Fruit fly (Drosophila melanogaster) whole organism, embryonic: ENCODE measurements around the gene Rab19.

Experiments used
- Atf3 ChIP-seq: fragments of 200-800 bp; sonication (Bioruptor generic); optimal IDR thresholded peaks from 3 replicates; lab custom pipeline; 2016; ENCODE audit warnings: missing biosample characterization, missing genetic modification characterization
- BtbVII ChIP-seq: fragments of 200-800 bp; sonication (Bioruptor generic); optimal IDR thresholded peaks from 3 replicates; lab custom pipeline; 2017; ENCODE audit warnings: missing biosample characterization, mild to moderate bottlenecking, missing genetic modification characterization
- CG10543 ChIP-seq: fragments of 200-800 bp; sonication (Bioruptor generic); optimal IDR thresholded peaks from 3 replicates; lab custom pipeline; 2017; ENCODE audit warnings: missing biosample characterization, mild to moderate bottlenecking, missing genetic modification characterization, moderate library complexity
- CG10565 ChIP-seq: fragments of 200-800 bp; sonication (Bioruptor generic); optimal IDR thresholded peaks from 3 replicates; lab custom pipeline; 2016; ENCODE audit warnings: missing biosample characterization, mild to moderate bottlenecking, missing genetic modification characterization
- CG11085 ChIP-seq: fragments of 200-800 bp; sonication (Bioruptor generic); IDR thresholded peaks from 2 replicates; pipeline ENCODE4 v1.3.6; 2022; ENCODE audit warnings: missing biosample characterization, missing genetic modification characterization
- CG11695 ChIP-seq: fragments of 200-800 bp; sonication (Bioruptor generic); IDR thresholded peaks from 3 replicates; pipeline ENCODE4 v1.3.6; 2022; ENCODE audit warnings: missing biosample characterization, missing genetic modification characterization
- CG12219 ChIP-seq: fragments of 200-800 bp; sonication (Bioruptor generic); optimal IDR thresholded peaks from 3 replicates; lab custom pipeline; 2018; ENCODE audit warnings: missing biosample characterization, mild to moderate bottlenecking, missing genetic modification characterization
- CG12942 ChIP-seq: fragments of 200-800 bp; sonication (Bioruptor generic); optimal IDR thresholded peaks from 3 replicates; lab custom pipeline; 2016; ENCODE audit warnings: missing biosample characterization, missing genetic modification characterization
- CG13624 ChIP-seq: fragments of 200-800 bp; sonication (Bioruptor generic); optimal IDR thresholded peaks from 2 replicates; lab custom pipeline; 2016; ENCODE audit warnings: missing biosample characterization, missing genetic modification characterization
- CG1529 ChIP-seq: fragments of 200-800 bp; sonication (Bioruptor generic); optimal IDR thresholded peaks from 3 replicates; lab custom pipeline; 2018; ENCODE audit warnings: missing biosample characterization, missing genetic modification characterization
- CG16815 ChIP-seq: fragments of 200-800 bp; sonication (Bioruptor generic); optimal IDR thresholded peaks from 3 replicates; lab custom pipeline; 2017; ENCODE audit warnings: missing biosample characterization, mild to moderate bottlenecking, missing genetic modification characterization
- CG18764 ChIP-seq: fragments of 200-800 bp; sonication (Bioruptor generic); optimal IDR thresholded peaks from 3 replicates; lab custom pipeline; 2016; ENCODE audit warnings: missing biosample characterization, missing genetic modification characterization
- CG31224 ChIP-seq: fragments of 200-800 bp; sonication (Bioruptor generic); IDR thresholded peaks from 2 replicates; pipeline ENCODE4 v1.3.6; 2022; ENCODE audit warnings: missing biosample characterization, missing genetic modification characterization
- CG3281 ChIP-seq: fragments of 200-800 bp; sonication (Bioruptor generic); optimal IDR thresholded peaks from 3 replicates; lab custom pipeline; 2017; ENCODE audit warnings: missing biosample characterization, mild to moderate bottlenecking, missing genetic modification characterization
- CG33557 ChIP-seq: fragments of 200-800 bp; sonication (Bioruptor generic); optimal IDR thresholded peaks from 2 replicates; lab custom pipeline; 2019; ENCODE audit warnings: missing biosample characterization, mild to moderate bottlenecking, missing genetic modification characterization, moderate library complexity
- CG3838 ChIP-seq: fragments of 200-800 bp; sonication (Bioruptor generic); optimal IDR thresholded peaks from 3 replicates; lab custom pipeline; 2016; ENCODE audit warnings: missing biosample characterization, missing genetic modification characterization
- CG6272 ChIP-seq: fragments of 200-800 bp; sonication (Bioruptor generic); IDR thresholded peaks from 2 replicates; pipeline ENCODE4 v1.3.6; 2022; ENCODE audit warnings: missing biosample characterization, missing genetic modification characterization
- CG6689 ChIP-seq: fragments of 200-800 bp; sonication (Bioruptor generic); IDR thresholded peaks from 2 replicates; pipeline ENCODE4 v1.3.6; 2022; ENCODE audit warnings: missing biosample characterization, missing genetic modification characterization
- CG8388 ChIP-seq: fragments of 200-800 bp; sonication (Bioruptor generic); optimal IDR thresholded peaks from 2 replicates; lab custom pipeline; 2019; ENCODE audit warnings: missing biosample characterization, mild to moderate bottlenecking, missing genetic modification characterization, moderate library complexity
- CG9437 ChIP-seq: fragments of 200-800 bp; sonication (Bioruptor generic); optimal IDR thresholded peaks from 2 replicates; lab custom pipeline; 2018; ENCODE audit warnings: missing biosample characterization, mild to moderate bottlenecking, missing genetic modification characterization
- Dp ChIP-seq: fragments of 200-800 bp; sonication (Bioruptor generic); optimal IDR thresholded peaks from 2 replicates; lab custom pipeline; 2018; ENCODE audit warnings: missing biosample characterization, mild to moderate bottlenecking, missing genetic modification characterization, moderate library complexity
- Eip74EF ChIP-seq, 2 experiments: fragments of 200-800 bp in 1 of 2; fragments of >200 bp in 1 of 2; sonication (Bioruptor generic) in 1 of 2; optimal IDR thresholded peaks; 2 replicates each; lab custom pipeline; 2017 to 2019; ENCODE audit warnings: missing biosample characterization in 2 of 2, missing genetic modification characterization in 2 of 2, mild to moderate bottlenecking in 1 of 2, moderate library complexity in 1 of 2
- Fer1 ChIP-seq: fragments of 200-800 bp; sonication (Bioruptor generic); optimal IDR thresholded peaks from 2 replicates; lab custom pipeline; 2017; ENCODE audit warnings: missing biosample characterization, mild to moderate bottlenecking, missing genetic modification characterization
- Fer2 ChIP-seq: fragments of 200-800 bp; sonication (Bioruptor generic); optimal IDR thresholded peaks from 2 replicates; lab custom pipeline; 2018; ENCODE audit warnings: missing biosample characterization, mild to moderate bottlenecking, missing genetic modification characterization, moderate library complexity
- Fer3 ChIP-seq: fragments of 200-800 bp; sonication (Bioruptor generic); optimal IDR thresholded peaks from 2 replicates; lab custom pipeline; 2018; ENCODE audit warnings: missing biosample characterization, mild to moderate bottlenecking, missing genetic modification characterization, moderate library complexity
- HLH54F ChIP-seq: fragments of 200-800 bp; sonication (Bioruptor generic); optimal IDR thresholded peaks from 3 replicates; lab custom pipeline; 2016; ENCODE audit warnings: missing biosample characterization, missing genetic modification characterization
- Hr3 ChIP-seq: fragments of 200-800 bp; sonication (Bioruptor generic); optimal IDR thresholded peaks from 3 replicates; lab custom pipeline; 2016; ENCODE audit warnings: missing biosample characterization, missing genetic modification characterization
- Meics ChIP-seq: fragments of 200-800 bp; sonication (Bioruptor generic); optimal IDR thresholded peaks from 2 replicates; lab custom pipeline; 2017; ENCODE audit warnings: missing biosample characterization, mild to moderate bottlenecking, missing genetic modification characterization
- NC2α ChIP-seq: fragments of 200-800 bp; sonication (Bioruptor generic); optimal IDR thresholded peaks from 2 replicates; lab custom pipeline; 2016; ENCODE audit warnings: missing biosample characterization, missing genetic modification characterization
- NC2β ChIP-seq: fragments of 200-800 bp; sonication (Bioruptor generic); optimal IDR thresholded peaks from 2 replicates; lab custom pipeline; 2016; ENCODE audit warnings: missing biosample characterization, missing genetic modification characterization
- Ptx1 ChIP-seq: fragments of 200-800 bp; sonication (Bioruptor generic); IDR thresholded peaks from 2 replicates; pipeline ENCODE4 v1.3.6; 2022; ENCODE audit warnings: missing biosample characterization, missing genetic modification characterization
- Sox100B ChIP-seq: fragments of 200-800 bp; sonication (Bioruptor generic); optimal IDR thresholded peaks from 3 replicates; lab custom pipeline; 2018; ENCODE audit warnings: missing biosample characterization, mild to moderate bottlenecking, missing genetic modification characterization
- Trl ChIP-seq, 3 experiments: fragments of >200 bp in 2 of 3; fragments of 200-800 bp in 1 of 3; sonication (Bioruptor generic) in 1 of 3; optimal IDR thresholded peaks; 2 replicates in 1 of 3; 3 replicates in 2 of 3; lab custom pipeline; 2016 to 2017; ENCODE audit warnings: missing biosample characterization in 1 of 3, missing genetic modification characterization in 1 of 3
- Xbp1 ChIP-seq: fragments of 200-800 bp; sonication (Bioruptor generic); optimal IDR thresholded peaks from 3 replicates; lab custom pipeline; 2016; ENCODE audit warnings: missing biosample characterization, mild to moderate bottlenecking, missing genetic modification characterization
- Xrp1 ChIP-seq: fragments of 200-800 bp; sonication (Bioruptor generic); IDR thresholded peaks from 2 replicates; pipeline ENCODE4 v1.3.6; 2022; ENCODE audit warnings: missing biosample characterization, missing genetic modification characterization
- ap ChIP-seq: fragments of 200-800 bp; sonication (Bioruptor generic); IDR thresholded peaks from 2 replicates; pipeline ENCODE4 v1.3.6; 2022; ENCODE audit warnings: missing biosample characterization, missing genetic modification characterization
- ase ChIP-seq: fragments of 200-800 bp; sonication (Bioruptor generic); IDR thresholded peaks from 3 replicates; pipeline ENCODE4 v1.3.6; 2022; ENCODE audit warnings: missing biosample characterization, missing genetic modification characterization
- bcd ChIP-seq: fragments of 200-800 bp; sonication (Bioruptor generic); optimal IDR thresholded peaks from 2 replicates; lab custom pipeline; 2017; ENCODE audit warnings: missing biosample characterization, mild to moderate bottlenecking, missing genetic modification characterization
- ci ChIP-seq: fragments of 200-800 bp; sonication (Bioruptor generic); IDR thresholded peaks from 3 replicates; pipeline ENCODE4 v1.3.6; 2022; ENCODE audit warnings: missing biosample characterization, missing genetic modification characterization
- gce ChIP-seq: fragments of 200-800 bp; sonication (Bioruptor generic); IDR thresholded peaks from 3 replicates; pipeline ENCODE4 v1.3.6; 2022; ENCODE audit warnings: missing biosample characterization, missing genetic modification characterization
- ham ChIP-seq: fragments of 200-800 bp; sonication (Bioruptor generic); IDR thresholded peaks from 2 replicates; pipeline ENCODE4 v1.3.6; 2022; ENCODE audit warnings: missing biosample characterization, missing genetic modification characterization
- jigr1 ChIP-seq: fragments of 200-800 bp; sonication (Bioruptor generic); IDR thresholded peaks from 3 replicates; pipeline ENCODE4 v1.3.6; 2022; ENCODE audit warnings: missing biosample characterization, missing genetic modification characterization
- kay ChIP-seq: fragments of 200-800 bp; sonication (Bioruptor generic); optimal IDR thresholded peaks from 2 replicates; lab custom pipeline; 2016; ENCODE audit warnings: missing biosample characterization, missing genetic modification characterization
- lab ChIP-seq: fragments of 200-800 bp; sonication (Bioruptor generic); optimal IDR thresholded peaks from 3 replicates; lab custom pipeline; 2017; ENCODE audit warnings: missing biosample characterization, missing genetic modification characterization, mild to moderate bottlenecking, moderate library complexity, missing genetic modification reagents
- lmd ChIP-seq: fragments of 200-800 bp; sonication (Bioruptor generic); IDR thresholded peaks from 2 replicates; pipeline ENCODE4 v1.3.6; 2022; ENCODE audit warnings: missing biosample characterization, missing genetic modification characterization
- nom ChIP-seq: fragments of 200-800 bp; sonication (Bioruptor generic); optimal IDR thresholded peaks from 2 replicates; lab custom pipeline; 2017; ENCODE audit warnings: missing biosample characterization, missing genetic modification characterization, mild to moderate bottlenecking, moderate library complexity, missing genetic modification reagents
- pnt ChIP-seq: fragments of 200-800 bp; sonication (Bioruptor generic); optimal IDR thresholded peaks from 3 replicates; lab custom pipeline; 2016; ENCODE audit warnings: missing biosample characterization, missing genetic modification characterization
- row ChIP-seq: fragments of 200-800 bp; sonication (Bioruptor generic); IDR thresholded peaks from 3 replicates; pipeline ENCODE4 v1.3.6; 2022; ENCODE audit warnings: missing biosample characterization, missing genetic modification characterization
- so ChIP-seq: fragments of 200-800 bp; sonication (Bioruptor generic); IDR thresholded peaks from 3 replicates; pipeline ENCODE4 v1.3.6; 2022; ENCODE audit warnings: missing biosample characterization, missing genetic modification characterization
- ssp ChIP-seq: fragments of 200-800 bp; sonication (Bioruptor generic); IDR thresholded peaks from 2 replicates; pipeline ENCODE4 v1.3.6; 2022; ENCODE audit warnings: missing biosample characterization, missing genetic modification characterization
- tx ChIP-seq: fragments of 200-800 bp; sonication (Bioruptor generic); optimal IDR thresholded peaks from 2 replicates; lab custom pipeline; 2016; ENCODE audit warnings: missing biosample characterization, missing genetic modification characterization
- zen2 ChIP-seq: fragments of 200-800 bp; sonication (Bioruptor generic); IDR thresholded peaks from 3 replicates; pipeline ENCODE4 v1.3.6; 2022; ENCODE audit warnings: missing biosample characterization, missing genetic modification characterization; ENCODE audit not compliant: partially characterized antibody

The Rab19 gene

dm6 chr3L:8284651-8285050 lies 12.2 kb upstream of the Rab19 start (continued):
- TF ChIP-seq NC2β (GFP tag; lab: Kevin White, UChicago) (no peak), NC2α (no peak), CG11695 (0 out of 3 replicates have a peak, but pooled peaks have one; percentile 36), tx (GFP tag; lab: Kevin White, UChicago) (no peak), pnt (no peak), gce (no peak), Fer1 (GFP tag; lab: Kevin White, UChicago) (no peak), Atf3 (GFP tag; lab: Kevin White, UChicago) (no peak), nom (GFP tag; lab: Kevin White, UChicago) (no peak), Ptx1 (GFP tag; lab: Robert Waterston, UW) (0 out of 2 replicates have a peak, but pooled peaks have one; percentile 33), Sox100B (GFP tag; lab: Kevin White, UChicago) (no peak), CG1529 (GFP tag; lab: Kevin White, UChicago) (no peak), Meics (GFP tag; lab: Kevin White, UChicago) (peak; percentile 33), CG8388 (GFP tag; lab: Kevin White, UChicago) (no peak), CG12942 (GFP tag; lab: Kevin White, UChicago) (no peak), ci (GFP tag; lab: Robert Waterston, UW) (0 out of 3 replicates have a peak, but pooled peaks have one; percentile 16), Dp (GFP tag; lab: Kevin White, UChicago) (no peak), kay (no peak), CG33557 (GFP tag; lab: Kevin White, UChicago) (no peak), CG13624 (GFP tag; lab: Kevin White, UChicago) (peak; percentile 25), CG18764 (GFP tag; lab: Kevin White, UChicago) (no peak), ap (GFP tag; lab: Robert Waterston, UW) (no peak), ssp (GFP tag; lab: Robert Waterston, UW) (no peak), CG31224 (GFP tag; lab: Robert Waterston, UW) (no peak), Fer3 (tag; lab: Kevin White, UChicago) (peak; percentile 17), zen2 (GFP tag; lab: Robert Waterston, UW) (no peak), bcd (GFP tag; lab: Kevin White, UChicago) (peak; percentile 26), CG3838 (GFP tag; lab: Kevin White, UChicago) (no peak), row (peak; percentile 43; the same call in 2 of the 3 replicates), CG10565 (GFP tag; lab: Kevin White, UChicago) (no peak), lab (GFP tag; lab: Kevin White, UChicago) (peak; percentile 40), Xbp1 (peak; percentile 21), CG16815 (GFP tag; lab: Kevin White, UChicago) (no peak), so (no peak), Hr3 (GFP tag; lab: Kevin White, UChicago) (no peak), CG9437 (GFP tag; lab: Kevin White, UChicago) (no peak), jigr1 (GFP tag; lab: Robert Waterston, UW) (no peak), Trl (optimal IDR thresholded peaks at IDR 0.05; lab: Kevin White, UChicago) (no peak), Trl (GFP tag; optimal IDR thresholded peaks at IDR 0.05; lab: Kevin White, UChicago) (no peak), Fer2 (tag; lab: Kevin White, UChicago) (no peak), ham (GFP tag; lab: Robert Waterston, UW) (no peak), CG6272 (GFP tag; lab: Robert Waterston, UW) (no peak), CG12219 (GFP tag; lab: Kevin White, UChicago) (no peak), CG11085 (GFP tag; lab: Robert Waterston, UW) (no peak), BtbVII (GFP tag; lab: Kevin White, UChicago) (no peak), CG3281 (GFP tag; lab: Kevin White, UChicago) (peak; percentile 30), Xrp1 (GFP tag; lab: Robert Waterston, UW) (no peak), Eip74EF (GFP tag; optimal IDR thresholded peaks at IDR 0.05; lab: Kevin White, UChicago) (no peak), CG10543 (peak; percentile 8), HLH54F (GFP tag; lab: Kevin White, UChicago) (no peak), lmd (GFP tag; lab: Robert Waterston, UW) (0 out of 2 replicates have a peak, but pooled peaks have one; percentile 38), CG6689 (GFP tag; lab: Robert Waterston, UW) (no peak), ase (GFP tag; lab: Robert Waterston, UW) (no peak)
